Worm (Caenorhabditis elegans) whole organism, L2 larva: Measurements from ENCODE around the gene dpy-17.

Experiments
- elt-3 ChIP-seq: sonication (generic microtip); optimal IDR thresholded peaks from 2 replicates; lab custom pipeline; 2017; ENCODE audit warnings: missing biosample characterization, missing genetic modification characterization
- lin-39 ChIP-seq: fragments of 150-350 bp; optimal IDR thresholded peaks from 2 replicates; lab custom pipeline; 2014; ENCODE audit warnings: missing biosample characterization, missing genetic modification reagents, missing genetic modification characterization
- lsy-2 ChIP-seq, 2 experiments: fragments of 150-350 bp in 1 of 2; sonication (generic microtip) in 1 of 2; optimal IDR thresholded peaks; 2 replicates each; lab custom pipeline; 2014 to 2017; ENCODE audit warnings: missing biosample characterization in 2 of 2, missing genetic modification characterization in 2 of 2
- nhr-77 ChIP-seq: fragments of 150-350 bp; optimal IDR thresholded peaks from 2 replicates; lab custom pipeline; 2014; ENCODE audit warnings: missing biosample characterization, missing genetic modification characterization

DNA sequence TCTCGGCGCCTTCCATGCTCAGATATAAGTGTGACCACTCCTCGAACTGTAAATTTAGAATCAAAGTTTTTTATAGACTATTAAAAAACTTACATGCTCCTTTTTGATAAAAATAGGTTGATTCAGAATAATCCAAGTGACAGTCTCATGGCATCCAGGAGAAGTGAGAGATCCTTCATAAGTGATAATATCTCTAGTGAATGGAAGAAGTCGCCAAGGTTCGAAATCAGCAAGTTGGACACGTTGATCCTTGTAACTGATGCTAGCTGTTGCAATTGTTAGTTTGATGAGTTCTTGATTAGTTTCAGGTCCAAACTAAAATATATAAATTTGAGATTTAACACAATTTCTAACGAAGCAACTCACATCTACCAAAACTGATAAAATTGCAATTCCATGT is 23.8 kb upstream of the dpy-17 start:
- TF ChIP-seq lsy-2 (tag; optimal IDR thresholded peaks at IDR 0.05; lab: Kevin White, UChicago) (no peak), elt-3 (tag; lab: Kevin White, UChicago) (no peak), lin-39 (tag; lab: Kevin White, UChicago) (no peak), nhr-77 (no peak)
